Worm (Caenorhabditis elegans) whole organism, young adult: ENCODE data around the gene ncap-1.
A peak's percentile ranks its signal among the peaks of the same experiment; 100 is the strongest.

Experiments
- B0261.1 ChIP-seq: sonication (generic microtip); optimal IDR thresholded peaks from 2 replicates; lab custom pipeline; 2016; ENCODE audit warnings: mild to moderate bottlenecking, missing genetic modification characterization, moderate library complexity, missing compliant biosample characterization
- B0336.3 ChIP-seq: fragments of 200-800 bp; sonication (Bioruptor generic); IDR thresholded peaks from 2 replicates; pipeline ENCODE4 v1.3.6; 2022; ENCODE audit warnings: missing genetic modification characterization, missing compliant biosample characterization
- D2030.7 ChIP-seq: fragments of 200-800 bp; sonication (Bioruptor generic); IDR thresholded peaks from 2 replicates; pipeline ENCODE4 v1.3.6; 2022; ENCODE audit warnings: missing genetic modification reagents, missing genetic modification characterization, missing compliant biosample characterization
- F33H1.4 ChIP-seq: fragments of 200-800 bp; sonication (Bioruptor generic); IDR thresholded peaks from 2 replicates; pipeline ENCODE4 v1.3.6; 2022; ENCODE audit warnings: missing genetic modification reagents, missing genetic modification characterization, missing compliant biosample characterization
- T26A5.8 ChIP-seq: sonication (generic microtip); optimal IDR thresholded peaks from 2 replicates; lab custom pipeline; 2016; ENCODE audit warnings: missing genetic modification characterization, missing compliant biosample characterization
- Y67H2A.10 ChIP-seq: fragments of 200-800 bp; sonication (Bioruptor generic); conservative IDR thresholded peaks from 2 replicates; pipeline ENCODE4 v1.3.6; 2022; ENCODE audit warnings: missing genetic modification reagents, missing genetic modification characterization, missing compliant biosample characterization
- ama-1 ChIP-seq, 3 experiments: fragments of 150-350 bp in 1 of 3; sonication (generic microtip) in 2 of 3; optimal IDR thresholded peaks; 2 replicates each; lab custom pipeline; 2014 to 2018; ENCODE audit warnings: missing biosample characterization in 2 of 3, missing genetic modification characterization in 2 of 3, missing genetic modification reagents in 2 of 3
- atf-7 ChIP-seq: sonication (generic microtip); optimal IDR thresholded peaks from 2 replicates; lab custom pipeline; 2017; ENCODE audit warnings: mild to moderate bottlenecking, missing genetic modification characterization, missing compliant biosample characterization
- attf-3 ChIP-seq: fragments of 200-800 bp; sonication (Bioruptor generic); conservative IDR thresholded peaks from 2 replicates; pipeline ENCODE4 v1.3.6; 2022; ENCODE audit warnings: missing genetic modification reagents, missing genetic modification characterization, missing compliant biosample characterization
- attf-5 ChIP-seq: fragments of 200-800 bp; sonication (Bioruptor generic); optimal IDR thresholded peaks from 2 replicates; lab custom pipeline; 2018; ENCODE audit warnings: mild to moderate bottlenecking, missing genetic modification characterization, missing compliant biosample characterization
- attf-6 ChIP-seq: fragments of 200-800 bp; sonication (Bioruptor generic); IDR thresholded peaks from 2 replicates; pipeline ENCODE4 v1.3.6; 2022; ENCODE audit warnings: missing genetic modification reagents, missing genetic modification characterization, missing compliant biosample characterization
- cebp-2 ChIP-seq: fragments of 200-800 bp; sonication (Bioruptor generic); IDR thresholded peaks from 2 replicates; pipeline ENCODE4 v1.3.6; 2022; ENCODE audit warnings: missing genetic modification characterization, missing compliant biosample characterization
- ceh-27 ChIP-seq: fragments of 200-800 bp; sonication (Bioruptor generic); optimal IDR thresholded peaks from 2 replicates; lab custom pipeline; 2018; ENCODE audit warnings: mild to moderate bottlenecking, missing genetic modification characterization, moderate library complexity, missing compliant biosample characterization
- ceh-58 ChIP-seq: fragments of 200-800 bp; sonication (Bioruptor generic); IDR thresholded peaks from 2 replicates; pipeline ENCODE4 v1.3.6; 2022; ENCODE audit warnings: missing genetic modification characterization, missing compliant biosample characterization
- hmg-1.2 ChIP-seq: fragments of 200-800 bp; sonication (Bioruptor generic); IDR thresholded peaks from 2 replicates; pipeline ENCODE4 v1.3.6; 2022; ENCODE audit warnings: missing genetic modification reagents, missing genetic modification characterization, missing compliant biosample characterization
- hsf-1 ChIP-seq: fragments of 200-800 bp; sonication (Bioruptor generic); IDR thresholded peaks from 2 replicates; pipeline ENCODE4 v1.3.6; 2022; ENCODE audit warnings: missing genetic modification reagents, missing genetic modification characterization, missing compliant biosample characterization
- lin-26 ChIP-seq: fragments of 200-800 bp; sonication (Bioruptor generic); IDR thresholded peaks from 2 replicates; pipeline ENCODE4 v1.3.6; 2022; ENCODE audit warnings: missing genetic modification reagents, missing genetic modification characterization, missing compliant biosample characterization
- lin-54 ChIP-seq: fragments of 200-800 bp; sonication (Bioruptor generic); optimal IDR thresholded peaks from 2 replicates; lab custom pipeline; 2018; ENCODE audit warnings: mild to moderate bottlenecking, missing genetic modification characterization, missing compliant biosample characterization
- mcd-1 ChIP-seq: fragments of 200-800 bp; sonication (Bioruptor generic); IDR thresholded peaks from 2 replicates; pipeline ENCODE4 v1.3.6; 2022; ENCODE audit warnings: missing genetic modification reagents, missing genetic modification characterization, missing compliant biosample characterization
- mel-28 ChIP-seq: sonication (generic microtip); optimal IDR thresholded peaks from 2 replicates; lab custom pipeline; 2016; ENCODE audit warnings: borderline replicate concordance, mild to moderate bottlenecking, missing genetic modification characterization, missing compliant biosample characterization
- mxl-1 ChIP-seq: sonication (generic microtip); optimal IDR thresholded peaks from 2 replicates; lab custom pipeline; 2016; ENCODE audit warnings: missing genetic modification characterization, missing compliant biosample characterization
- rec-8 ChIP-seq, 2 experiments: sonication (generic microtip); optimal IDR thresholded peaks; 2 replicates each; lab custom pipeline; 2016; ENCODE audit warnings: mild to moderate bottlenecking in 2 of 2, missing genetic modification characterization in 2 of 2, missing genetic modification reagents in 2 of 2, missing genotype in 2 of 2, missing biosample characterization in 1 of 2, missing compliant biosample characterization in 1 of 2, moderate library complexity in 1 of 2
- rpc-1 ChIP-seq, 2 experiments: fragments of 150-350 bp in 1 of 2; sonication (generic microtip) in 1 of 2; optimal IDR thresholded peaks; 2 replicates each; lab custom pipeline; 2014 to 2018; ENCODE audit warnings: missing biosample characterization in 1 of 2, missing genetic modification characterization in 1 of 2, missing genetic modification reagents in 1 of 2, missing genotype in 1 of 2
- snpc-1.3 ChIP-seq: sonication (generic microtip); optimal IDR thresholded peaks from 2 replicates; lab custom pipeline; 2017; ENCODE audit warnings: missing genetic modification characterization, mild to moderate bottlenecking, missing compliant biosample characterization, antibody characterized with exemption, moderate library complexity, missing genotype, missing genetic modification reagents; ENCODE audit not compliant: insufficient read depth
- tbp1 ChIP-seq: fragments of 200-800 bp; sonication (Bioruptor generic); optimal IDR thresholded peaks from 2 replicates; lab custom pipeline; 2018; ENCODE audit warnings: mild to moderate bottlenecking, missing genetic modification characterization, missing compliant biosample characterization
- zfh-2 ChIP-seq: fragments of 200-800 bp; sonication (Bioruptor generic); conservative IDR thresholded peaks from 2 replicates; pipeline ENCODE4 v1.3.6; 2022; ENCODE audit warnings: missing genetic modification reagents, missing genetic modification characterization, missing compliant biosample characterization
- ztf-18 ChIP-seq: sonication (generic microtip); optimal IDR thresholded peaks from 2 replicates; lab custom pipeline; 2016; ENCODE audit warnings: missing genotype, mild to moderate bottlenecking, missing genetic modification characterization, missing compliant biosample characterization
- ztf-28 ChIP-seq: fragments of 200-800 bp; sonication (Bioruptor generic); IDR thresholded peaks from 2 replicates; pipeline ENCODE4 v1.3.6; 2022; ENCODE audit warnings: missing genetic modification reagents, missing genetic modification characterization, missing compliant biosample characterization

ncap-1 gene

ce11 chrII:2966350-2966749 lies 47.2 kb upstream of the ncap-1 start:
- TF ChIP-seq ama-1 (optimal IDR thresholded peaks at IDR 0.05; lab: Kevin White, UChicago) = no peak
- TF ChIP-seq ama-1 (GFP tag; optimal IDR thresholded peaks at IDR 0.05; lab: Kevin White, UChicago) = no peak
- 0 out of 2 replicates have a peak, but pooled peaks have one; percentile 28 for TF ChIP-seq hsf-1
- 0 out of 2 replicates have a peak, but pooled peaks have one; percentile 26 for TF ChIP-seq ztf-28 (GFP tag; lab: Robert Waterston, UW)

- no peak for TF ChIP-seq attf-5 (GFP tag; lab: Kevin White, UChicago)
- TF ChIP-seq mel-28 = no peak
- TF ChIP-seq snpc-1.3 = no peak
- TF ChIP-seq mxl-1 (tag; lab: Kevin White, UChicago) = no peak
- no peak for TF ChIP-seq lin-54 (GFP tag; lab: Kevin White, UChicago)
- TF ChIP-seq ztf-28 (GFP tag; lab: Robert Waterston, UW) = no peak
- TF ChIP-seq zfh-2 (GFP tag; lab: Robert Waterston, UW) = peak; percentile 50; the same call in 1 of the 2 replicates
Observed at ce11 chrII:2965215-2965998, 46.3 kb upstream of the ncap-1 start.

ce11 chrII:2963619-2964018 lies 44.5 kb upstream of the ncap-1 start:
- TF ChIP-seq zfh-2 (GFP tag; lab: Robert Waterston, UW) (0 out of 2 replicates have a peak, but pooled peaks have one; percentile 15), ztf-18 (no peak), attf-6 (GFP tag; lab: Robert Waterston, UW) (no peak), attf-3 (GFP tag; lab: Robert Waterston, UW) (no peak), rpc-1 (optimal IDR thresholded peaks at IDR 0.05; lab: Kevin White, UChicago) (no peak), rpc-1 (tag; optimal IDR thresholded peaks at IDR 0.05; lab: Kevin White, UChicago) (no peak), ztf-28 (GFP tag; lab: Robert Waterston, UW) (no peak), lin-54 (GFP tag; lab: Kevin White, UChicago) (no peak)

- 0 out of 2 replicates have a peak, but pooled peaks have one; percentile 8 for TF ChIP-seq mcd-1 (GFP tag; lab: Robert Waterston, UW)
- peak; percentile 40; the same call in 1 of the 2 replicates for TF ChIP-seq hmg-1.2 (GFP tag; lab: Robert Waterston, UW)
- TF ChIP-seq zfh-2 (GFP tag; lab: Robert Waterston, UW) = peak; percentile 76
- TF ChIP-seq ceh-27 (GFP tag; lab: Kevin White, UChicago) = no peak
- TF ChIP-seq D2030.7 = no peak
- no peak for TF ChIP-seq rec-8 (tag; optimal IDR thresholded peaks at IDR 0.05; lab: Kevin White, UChicago)
- TF ChIP-seq cebp-2 (GFP tag; lab: Robert Waterston, UW) = no peak
- no peak for TF ChIP-seq T26A5.8 (tag; lab: Kevin White, UChicago)
- no peak for TF ChIP-seq atf-7 (tag; lab: Kevin White, UChicago)
Observed at ce11 chrII:2962531-2963164, 43.5 kb upstream of the ncap-1 start.

- TF ChIP-seq Y67H2A.10 = no peak
- TF ChIP-seq ceh-58 (GFP tag; lab: Robert Waterston, UW) = 0 out of 2 replicates have a peak, but pooled peaks have one; percentile 23
Observed at ce11 chrII:2958308-2958707, 39.2 kb upstream of the ncap-1 start, which contains the start of gene srw-60. Gene srw-60 (plus strand): TSS chrII:2958608.

ce11 chrII:2955656-2956115 lies 36.6 kb upstream of the ncap-1 start, which contains the start of gene irld-48:
Gene irld-48 (plus strand): TSS chrII:2956065.
- TF ChIP-seq lin-26 = 0 out of 2 replicates have a peak, but pooled peaks have one; percentile 22
- TF ChIP-seq tbp1 (GFP tag; lab: Kevin White, UChicago) = peak; percentile 70
- TF ChIP-seq B0261.1 (tag; lab: Kevin White, UChicago) = peak; percentile 34
- TF ChIP-seq F33H1.4 (GFP tag; lab: Robert Waterston, UW) = no peak
- TF ChIP-seq B0336.3 (GFP tag; lab: Robert Waterston, UW) = no peak
- no peak for TF ChIP-seq snpc-1.3
- no peak for TF ChIP-seq rpc-1 (optimal IDR thresholded peaks at IDR 0.05; lab: Kevin White, UChicago)
- TF ChIP-seq rpc-1 (tag; optimal IDR thresholded peaks at IDR 0.05; lab: Kevin White, UChicago) = peak; percentile 62
